Fruit fly (Drosophila melanogaster) Kc167 (cell line): ENCODE measurements around the gene Kaz.

ENCODE experiments used
- Sin3A ChIP-seq: fragments of >200 bp; optimal IDR thresholded peaks from 2 replicates; lab custom pipeline; 2018; ENCODE audit warnings: missing external identifiers
- h ChIP-seq: fragments of >200 bp; optimal IDR thresholded peaks from 3 replicates; lab custom pipeline; 2018; ENCODE audit warnings: missing external identifiers
- insv ChIP-seq: fragments of >200 bp; optimal IDR thresholded peaks from 3 replicates; lab custom pipeline; 2018; ENCODE audit warnings: missing external identifiers
- psq ChIP-seq: fragments of >200 bp; optimal IDR thresholded peaks from 2 replicates; lab custom pipeline; 2017; ENCODE audit warnings: missing external identifiers
- ttk ChIP-seq: sonication (Bioruptor generic); optimal IDR thresholded peaks from 2 replicates; lab custom pipeline; 2017; ENCODE audit warnings: missing external identifiers

dm6 chr3R:24870389-24871048 is 40.8 kb upstream of the Kaz start, which contains the start of gene CycB3:
- no peak for TF ChIP-seq ttk (lab: Kevin White, UChicago)
- TF ChIP-seq insv (lab: Kevin White, UChicago), result no peak
- TF ChIP-seq h, result no peak
- TF ChIP-seq psq (lab: Kevin White, UChicago), result no peak
- TF ChIP-seq Sin3A (lab: Kevin White, UChicago), result no peak
